Worm (Caenorhabditis elegans): ENCODE results near the gene Y54G2A.13.

DNA sequence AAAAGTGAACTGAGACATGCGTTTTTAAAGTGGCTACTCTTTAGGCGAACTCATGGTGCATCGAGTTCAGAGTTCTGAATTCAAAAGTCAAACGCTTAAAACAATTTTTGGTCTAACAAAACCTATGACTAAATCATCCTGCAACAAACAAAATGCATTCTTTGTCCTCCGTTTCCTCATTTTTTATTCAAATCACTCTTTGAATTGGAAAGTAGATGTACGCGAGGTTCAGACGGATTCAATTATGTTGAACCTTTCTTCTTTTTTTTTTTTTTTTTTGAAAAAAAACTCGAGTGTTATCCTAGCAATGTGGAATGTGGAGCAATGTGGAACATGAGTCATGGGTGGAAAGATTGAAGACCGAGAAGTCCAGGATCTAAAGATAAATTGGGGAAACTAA lies 39.2 kb upstream of the Y54G2A.13 start:
- TF ChIP-seq hlh-30 (tag; optimal IDR thresholded peaks at IDR 0.05; ENCODE audit: insufficient read depth): no peak
- no peak for TF ChIP-seq Y22D7AL.16 (tag; optimal IDR thresholded peaks at IDR 0.05)
- TF ChIP-seq elt-4 (tag; optimal IDR thresholded peaks at IDR 0.05): no peak
- no peak for TF ChIP-seq F13H6.1 (tag; optimal IDR thresholded peaks at IDR 0.05)
- TF ChIP-seq C38D4.7 (GFP tag; optimal IDR thresholded peaks at IDR 0.05): no peak
- TF ChIP-seq pag-3 (tag; optimal IDR thresholded peaks at IDR 0.05; ENCODE audit: borderline replicate concordance): no peak
- no peak for TF ChIP-seq ama-1 (optimal IDR thresholded peaks at IDR 0.05)
- TF ChIP-seq ets-4 (tag; optimal IDR thresholded peaks at IDR 0.05): no peak
